Fruit fly (Drosophila melanogaster) whole organism, embryonic: Measurements from ENCODE around the gene CG11668.

Experiments used
- Antp ChIP-seq: fragments of 200-800 bp; sonication (Bioruptor generic); optimal IDR thresholded peaks from 3 replicates; lab custom pipeline; 2016; ENCODE audit warnings: missing biosample characterization, missing genetic modification characterization
- Atf3 ChIP-seq: fragments of 200-800 bp; sonication (Bioruptor generic); optimal IDR thresholded peaks from 3 replicates; lab custom pipeline; 2016; ENCODE audit warnings: missing biosample characterization, missing genetic modification characterization
- Blimp-1 ChIP-seq: fragments of 200-800 bp; sonication (Bioruptor generic); optimal IDR thresholded peaks from 3 replicates; lab custom pipeline; 2018; ENCODE audit warnings: missing biosample characterization, missing genetic modification characterization, mild to moderate bottlenecking, moderate library complexity, missing genetic modification reagents
- CG12659 ChIP-seq: fragments of 200-800 bp; sonication (Bioruptor generic); optimal IDR thresholded peaks from 3 replicates; lab custom pipeline; 2017; ENCODE audit warnings: mild to moderate bottlenecking, missing biosample characterization, missing genetic modification reagents, missing genetic modification characterization
- CG14050 ChIP-seq: fragments of 200-800 bp; sonication (Bioruptor generic); IDR thresholded peaks from 3 replicates; pipeline ENCODE4 v1.3.6; 2022; ENCODE audit warnings: missing biosample characterization, missing genetic modification characterization
- CG17568 ChIP-seq: fragments of 200-800 bp; sonication (Bioruptor generic); optimal IDR thresholded peaks from 2 replicates; lab custom pipeline; 2018; ENCODE audit warnings: missing biosample characterization, mild to moderate bottlenecking, missing genetic modification characterization, moderate library complexity
- CG18599 ChIP-seq: fragments of 200-800 bp; sonication (Bioruptor generic); optimal IDR thresholded peaks from 3 replicates; lab custom pipeline; 2017; ENCODE audit warnings: missing biosample characterization, missing genetic modification characterization, mild to moderate bottlenecking, moderate library complexity, missing genetic modification reagents
- CG18619 ChIP-seq: fragments of 200-800 bp; sonication (Bioruptor generic); optimal IDR thresholded peaks from 3 replicates; lab custom pipeline; 2017; ENCODE audit warnings: missing biosample characterization, mild to moderate bottlenecking, missing genetic modification characterization
- CG33557 ChIP-seq: fragments of 200-800 bp; sonication (Bioruptor generic); optimal IDR thresholded peaks from 2 replicates; lab custom pipeline; 2019; ENCODE audit warnings: missing biosample characterization, mild to moderate bottlenecking, missing genetic modification characterization, moderate library complexity
- CG3407 ChIP-seq: fragments of 200-800 bp; sonication (Bioruptor generic); optimal IDR thresholded peaks from 2 replicates; lab custom pipeline; 2018; ENCODE audit warnings: missing biosample characterization, mild to moderate bottlenecking, missing genetic modification characterization
- CG4404 ChIP-seq: fragments of 200-800 bp; sonication (Bioruptor generic); IDR thresholded peaks from 2 replicates; pipeline ENCODE4 v1.3.6; 2022; ENCODE audit warnings: missing biosample characterization, missing genetic modification characterization
- CG4730 ChIP-seq: fragments of 200-800 bp; sonication (Bioruptor generic); IDR thresholded peaks from 2 replicates; pipeline ENCODE4 v1.3.6; 2022; ENCODE audit warnings: missing biosample characterization, missing genetic modification characterization
- CG5180 ChIP-seq: fragments of 200-800 bp; sonication (Bioruptor generic); optimal IDR thresholded peaks from 3 replicates; lab custom pipeline; 2017; ENCODE audit warnings: missing biosample characterization, missing genetic modification characterization, mild to moderate bottlenecking, moderate library complexity, missing genetic modification reagents
- CG5953 ChIP-seq: fragments of 200-800 bp; sonication (Bioruptor generic); IDR thresholded peaks from 2 replicates; pipeline ENCODE4 v1.3.6; 2022; ENCODE audit warnings: missing biosample characterization, missing genetic modification characterization
- CG6813 ChIP-seq: fragments of 200-800 bp; sonication (Bioruptor generic); optimal IDR thresholded peaks from 2 replicates; lab custom pipeline; 2017; ENCODE audit warnings: missing biosample characterization, missing genetic modification characterization, mild to moderate bottlenecking, moderate library complexity, missing genetic modification reagents
- CG8290 ChIP-seq, 3 experiments: fragments of 200-800 bp; sonication (Bioruptor generic); optimal IDR thresholded peaks; 2 replicates each; lab custom pipeline; 2016 to 2019; ENCODE audit warnings: missing biosample characterization in 3 of 3, missing genetic modification characterization in 3 of 3, mild to moderate bottlenecking in 2 of 3, moderate library complexity in 1 of 3
- CG8924 ChIP-seq: fragments of 200-800 bp; optimal IDR thresholded peaks from 3 replicates; lab custom pipeline; 2019; ENCODE audit warnings: missing biosample characterization, mild to moderate bottlenecking, missing genetic modification characterization, moderate library complexity
- Camta ChIP-seq: fragments of 200-800 bp; sonication (Bioruptor generic); optimal IDR thresholded peaks from 2 replicates; lab custom pipeline; 2016; ENCODE audit warnings: missing biosample characterization, missing genetic modification characterization
- D19A ChIP-seq: fragments of 200-800 bp; optimal IDR thresholded peaks from 3 replicates; lab custom pipeline; 2019; ENCODE audit warnings: missing biosample characterization, mild to moderate bottlenecking, missing genetic modification characterization, moderate library complexity
- Dbx ChIP-seq: fragments of 200-800 bp; sonication (Bioruptor generic); IDR thresholded peaks from 3 replicates; pipeline ENCODE4 v1.3.6; 2022; ENCODE audit warnings: missing biosample characterization, missing genetic modification characterization
- Doc3 ChIP-seq: fragments of 200-800 bp; sonication (Bioruptor generic); IDR thresholded peaks from 3 replicates; pipeline ENCODE4 v1.3.6; 2022; ENCODE audit warnings: missing biosample characterization, missing genetic modification characterization; ENCODE audit not compliant: partially characterized antibody
- Jarid2 ChIP-seq: fragments of 200-800 bp; sonication (Bioruptor generic); optimal IDR thresholded peaks from 3 replicates; lab custom pipeline; 2017; ENCODE audit warnings: mild to moderate bottlenecking, missing biosample characterization, missing genetic modification reagents, missing genetic modification characterization
- Med ChIP-seq: fragments of 200-800 bp; sonication (Bioruptor generic); peaks from one replicate; lab custom pipeline; 2016; ENCODE audit warnings: missing biosample characterization, missing genetic modification characterization, mild to moderate bottlenecking, inconsistent platforms, moderate library complexity
- NK7.1 ChIP-seq: fragments of 200-800 bp; sonication (Bioruptor generic); optimal IDR thresholded peaks from 3 replicates; lab custom pipeline; 2016; ENCODE audit warnings: missing biosample characterization, missing genetic modification characterization
- Neu2 ChIP-seq: fragments of 200-800 bp; sonication (Bioruptor generic); optimal IDR thresholded peaks from 3 replicates; lab custom pipeline; 2016; ENCODE audit warnings: missing biosample characterization, missing genetic modification characterization, borderline replicate concordance
- Oli ChIP-seq: fragments of 200-800 bp; sonication (Bioruptor generic); optimal IDR thresholded peaks from 2 replicates; lab custom pipeline; 2018; ENCODE audit warnings: missing biosample characterization, mild to moderate bottlenecking, missing genetic modification characterization, moderate library complexity
- Opbp ChIP-seq: fragments of 200-800 bp; sonication (Bioruptor generic); IDR thresholded peaks from 3 replicates; pipeline ENCODE4 v1.3.6; 2022; ENCODE audit warnings: missing biosample characterization, missing genetic modification characterization; ENCODE audit not compliant: partially characterized antibody
- Ptx1 ChIP-seq: fragments of 200-800 bp; sonication (Bioruptor generic); IDR thresholded peaks from 2 replicates; pipeline ENCODE4 v1.3.6; 2022; ENCODE audit warnings: missing biosample characterization, missing genetic modification characterization
- Scr ChIP-seq: fragments of 200-800 bp; sonication (Bioruptor generic); IDR thresholded peaks from 2 replicates; pipeline ENCODE4 v1.3.6; 2022; ENCODE audit warnings: missing biosample characterization, missing genetic modification characterization; ENCODE audit not compliant: partially characterized antibody
- Sox102F ChIP-seq: fragments of 200-800 bp; sonication (Bioruptor generic); optimal IDR thresholded peaks from 2 replicates; lab custom pipeline; 2018; ENCODE audit warnings: missing biosample characterization, mild to moderate bottlenecking, missing genetic modification characterization, moderate library complexity
- Ssrp ChIP-seq: fragments of 200-800 bp; sonication (Bioruptor generic); optimal IDR thresholded peaks from 2 replicates; lab custom pipeline; 2018; ENCODE audit warnings: missing biosample characterization, mild to moderate bottlenecking, missing genetic modification characterization, moderate library complexity
- Vsx1 ChIP-seq: fragments of 200-800 bp; sonication (Bioruptor generic); optimal IDR thresholded peaks from 2 replicates; lab custom pipeline; 2017; ENCODE audit warnings: missing biosample characterization, mild to moderate bottlenecking, missing genetic modification characterization, missing genetic modification reagents
- ash1 ChIP-seq: fragments of 200-800 bp; sonication (Bioruptor generic); optimal IDR thresholded peaks from 2 replicates; lab custom pipeline; 2018; ENCODE audit warnings: missing biosample characterization, mild to moderate bottlenecking, missing genetic modification characterization
- bigmax ChIP-seq: fragments of 200-800 bp; sonication (Bioruptor generic); optimal IDR thresholded peaks from 2 replicates; lab custom pipeline; 2018; ENCODE audit warnings: missing biosample characterization, mild to moderate bottlenecking, missing genetic modification characterization
- cg ChIP-seq: fragments of 200-800 bp; sonication (Bioruptor generic); optimal IDR thresholded peaks from 3 replicates; lab custom pipeline; 2019; ENCODE audit warnings: missing biosample characterization, mild to moderate bottlenecking, missing genetic modification characterization, moderate library complexity
- ci ChIP-seq: fragments of 200-800 bp; sonication (Bioruptor generic); IDR thresholded peaks from 3 replicates; pipeline ENCODE4 v1.3.6; 2022; ENCODE audit warnings: missing biosample characterization, missing genetic modification characterization
- en ChIP-seq: fragments of 200-800 bp; sonication (Bioruptor generic); optimal IDR thresholded peaks from 2 replicates; lab custom pipeline; 2016; ENCODE audit warnings: missing biosample characterization, missing genetic modification characterization
- eve ChIP-seq, 2 experiments: fragments of >200 bp; optimal IDR thresholded peaks; 2 replicates each; lab custom pipeline; 2017; ENCODE audit warnings: missing biosample characterization in 2 of 2, missing genetic modification characterization in 2 of 2
- fd3F ChIP-seq: fragments of 200-800 bp; sonication (Bioruptor generic); optimal IDR thresholded peaks from 2 replicates; lab custom pipeline; 2018; ENCODE audit warnings: missing biosample characterization, mild to moderate bottlenecking, missing genetic modification characterization, moderate library complexity
- hkb ChIP-seq, 2 experiments: fragments of 200-800 bp in 1 of 2; fragments of >200 bp in 1 of 2; sonication (Bioruptor generic) in 1 of 2; IDR thresholded peaks in 1 of 2; optimal IDR thresholded peaks in 1 of 2; 2 replicates each; pipeline versions ENCODE4 v1.3.6 to Lab custom; 2017 to 2022; ENCODE audit warnings: missing biosample characterization in 1 of 2, missing genetic modification characterization in 1 of 2
- kni ChIP-seq: fragments of 200-800 bp; sonication (Bioruptor generic); optimal IDR thresholded peaks from 3 replicates; lab custom pipeline; 2017; ENCODE audit warnings: mild to moderate bottlenecking, missing biosample characterization, missing genetic modification reagents, missing genetic modification characterization
- sc ChIP-seq, 3 experiments: fragments of >200 bp in 2 of 3; fragments of 200-800 bp in 1 of 3; sonication (Bioruptor generic) in 1 of 3; optimal IDR thresholded peaks; 2 replicates in 2 of 3; 3 replicates in 1 of 3; lab custom pipeline; 2017; ENCODE audit warnings: mild to moderate bottlenecking in 1 of 3, missing biosample characterization in 1 of 3, missing genetic modification characterization in 1 of 3, missing genetic modification reagents in 1 of 3
- sd ChIP-seq: fragments of 200-800 bp; sonication (Bioruptor generic); optimal IDR thresholded peaks from 3 replicates; lab custom pipeline; 2018; ENCODE audit warnings: missing biosample characterization, mild to moderate bottlenecking, missing genetic modification characterization, moderate library complexity
- sens ChIP-seq: fragments of 200-800 bp; sonication (Bioruptor generic); peaks from one replicate; lab custom pipeline; 2016; ENCODE audit warnings: missing biosample characterization, missing genetic modification characterization
- sisA ChIP-seq: fragments of 200-800 bp; sonication (Bioruptor generic); IDR thresholded peaks from 2 replicates; pipeline ENCODE4 v1.3.6; 2022; ENCODE audit warnings: missing biosample characterization, missing genetic modification characterization
- stwl ChIP-seq: fragments of 200-800 bp; sonication (Bioruptor generic); optimal IDR thresholded peaks from 3 replicates; lab custom pipeline; 2018; ENCODE audit warnings: missing biosample characterization, mild to moderate bottlenecking, missing genetic modification characterization, moderate library complexity
- trem ChIP-seq: fragments of 200-800 bp; optimal IDR thresholded peaks from 3 replicates; lab custom pipeline; 2019; ENCODE audit warnings: missing biosample characterization, mild to moderate bottlenecking, missing genetic modification characterization, moderate library complexity
- wdn ChIP-seq: fragments of 200-800 bp; sonication (Bioruptor generic); IDR thresholded peaks from 2 replicates; pipeline ENCODE4 v1.3.6; 2022; ENCODE audit warnings: missing biosample characterization, missing genetic modification characterization

Gene CG11668

DNA sequence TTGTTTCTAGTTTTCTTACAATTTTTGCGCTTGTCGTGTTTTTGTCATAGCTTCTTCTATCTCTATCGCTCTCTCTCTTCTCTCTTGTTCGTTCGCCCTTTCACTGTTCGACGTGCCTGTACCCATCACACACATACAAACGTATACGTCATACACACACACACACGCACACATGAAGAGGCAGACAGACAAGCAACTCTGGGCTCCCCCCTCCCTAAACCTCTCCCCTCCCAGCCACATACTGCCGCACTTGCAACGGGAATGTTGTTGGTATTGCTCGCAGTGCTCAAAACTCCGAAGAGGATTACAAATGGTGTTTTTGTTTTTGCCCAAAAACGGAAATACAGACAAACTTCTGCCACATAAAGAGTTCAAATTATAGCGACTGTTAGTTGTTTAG, 25.2 kb upstream of the CG11668 start (continued):
- TF ChIP-seq NK7.1 (GFP tag; lab: Kevin White, UChicago) (no peak), sc (optimal IDR thresholded peaks at IDR 0.05; lab: Kevin White, UChicago) (no peak), sc (GFP tag; optimal IDR thresholded peaks at IDR 0.05; lab: Kevin White, UChicago) (no peak), CG4730 (GFP tag; lab: Robert Waterston, UW) (no peak), Ssrp (tag; lab: Kevin White, UChicago) (no peak), trem (no peak), Med (peak; percentile 74), CG12659 (GFP tag; lab: Kevin White, UChicago) (no peak), CG17568 (GFP tag; lab: Kevin White, UChicago) (no peak), bigmax (GFP tag; lab: Kevin White, UChicago) (no peak), ash1 (GFP tag; lab: Kevin White, UChicago) (peak; percentile 54), sisA (GFP tag; lab: Robert Waterston, UW) (no peak), cg (GFP tag; lab: Kevin White, UChicago) (peak; percentile 90), Sox102F (GFP tag; lab: Kevin White, UChicago) (no peak), D19A (tag; lab: Kevin White, UChicago) (no peak), CG8290 (GFP tag; optimal IDR thresholded peaks at IDR 0.05; lab: Kevin White, UChicago) (no peak), CG8290 (tag; optimal IDR thresholded peaks at IDR 0.05; lab: Kevin White, UChicago) (peak in 1 of 2 experiments; percentile 3), eve (GFP tag; optimal IDR thresholded peaks at IDR 0.05; lab: Kevin White, UChicago) (no peak), CG4404 (GFP tag; lab: Robert Waterston, UW) (no peak), CG8924 (tag; lab: Kevin White, UChicago) (no peak), sens (peak; percentile 46), Dbx (GFP tag; lab: Robert Waterston, UW) (0 out of 3 replicates have a peak, but pooled peaks have one; percentile 39), Oli (tag; lab: Kevin White, UChicago) (no peak), Antp (GFP tag; lab: Kevin White, UChicago) (no peak), Vsx1 (GFP tag; lab: Kevin White, UChicago) (no peak), CG14050 (no peak), Camta (GFP tag; lab: Kevin White, UChicago) (no peak), Blimp-1 (GFP tag; lab: Kevin White, UChicago) (peak; percentile 48), stwl (tag; lab: Kevin White, UChicago) (no peak), fd3F (GFP tag; lab: Kevin White, UChicago) (no peak), Atf3 (GFP tag; lab: Kevin White, UChicago) (no peak), CG18619 (GFP tag; lab: Kevin White, UChicago) (no peak), CG5180 (peak; percentile 18), ci (peak; percentile 18; the same call in 1 of the 3 replicates), wdn (0 out of 2 replicates have a peak, but pooled peaks have one; percentile 24), CG18599 (GFP tag; lab: Kevin White, UChicago) (no peak), sd (tag; lab: Kevin White, UChicago) (peak; percentile 43), en (GFP tag; lab: Kevin White, UChicago) (no peak), Doc3 (GFP tag; lab: Robert Waterston, UW) (no peak), CG5953 (no peak), Jarid2 (GFP tag; lab: Kevin White, UChicago) (no peak), CG6813 (GFP tag; lab: Kevin White, UChicago) (no peak), Ptx1 (no peak), kni (peak; percentile 24), Neu2 (GFP tag; lab: Kevin White, UChicago) (no peak), Scr (GFP tag; lab: Robert Waterston, UW) (peak; percentile 22; the same call in 1 of the 2 replicates), CG3407 (no peak), CG33557 (GFP tag; lab: Kevin White, UChicago) (no peak), hkb (optimal IDR thresholded peaks at IDR 0.05; lab: Kevin White, UChicago) (no peak), hkb (GFP tag; IDR thresholded peaks at IDR 0.05; lab: Robert Waterston, UW) (0 out of 2 replicates have a peak, but pooled peaks have one; percentile 9), Opbp (0 out of 3 replicates have a peak, but pooled peaks have one; percentile 24)
